Worm (Caenorhabditis elegans) whole organism, L4 larva: ENCODE data around the gene dve-1.
"Not testable (repeated sequence)": the region's sequence is repeated elsewhere in the genome, so short reads cannot be mapped to it uniquely, and the experiment has no call there.

Experiments
- F10B5.3 ChIP-seq: sonication (generic microtip); optimal IDR thresholded peaks from 2 replicates; lab custom pipeline; 2016; ENCODE audit warnings: mild to moderate bottlenecking, missing genetic modification characterization, missing compliant biosample characterization
- Y5F2A.4 ChIP-seq: fragments of 200-800 bp; sonication (Bioruptor generic); optimal IDR thresholded peaks from 2 replicates; lab custom pipeline; 2018; ENCODE audit warnings: mild to moderate bottlenecking, missing genetic modification characterization, missing compliant biosample characterization
- ama-1 ChIP-seq: fragments of 150-350 bp; optimal IDR thresholded peaks from 2 replicates; lab custom pipeline; 2014; ENCODE audit warnings: inconsistent platforms, mixed read lengths
- ceh-44 ChIP-seq: fragments of 200-800 bp; sonication (Bioruptor generic); IDR thresholded peaks from 2 replicates; pipeline ENCODE4 v1.3.6; 2022; ENCODE audit warnings: missing genetic modification reagents, missing genetic modification characterization, missing compliant biosample characterization
- ceh-62 ChIP-seq: sonication (generic microtip); optimal IDR thresholded peaks from 2 replicates; lab custom pipeline; 2017; ENCODE audit warnings: missing biosample characterization, missing genetic modification characterization
- ces-1 ChIP-seq: fragments of 150-350 bp; sonication (generic microtip); optimal IDR thresholded peaks from 4 replicates; lab custom pipeline; 2014; ENCODE audit warnings: missing biosample characterization, missing genetic modification reagents, missing genetic modification characterization
- cey-2 ChIP-seq: sonication (generic microtip); optimal IDR thresholded peaks from 3 replicates; lab custom pipeline; 2017; ENCODE audit warnings: missing genetic modification characterization, mild to moderate bottlenecking, missing compliant biosample characterization, antibody characterized with exemption, borderline replicate concordance; ENCODE audit not compliant: insufficient read depth
- daf-16 ChIP-seq, 3 experiments: sonication (generic microtip); optimal IDR thresholded peaks; 2 replicates each; lab custom pipeline; 2016 to 2017; ENCODE audit warnings: missing genetic modification characterization in 3 of 3, missing genetic modification reagents in 3 of 3, mild to moderate bottlenecking in 2 of 3, missing compliant biosample characterization in 2 of 3, missing biosample characterization in 1 of 3, moderate library complexity in 1 of 3
- daf-19 ChIP-seq: fragments of 200-800 bp; sonication (Bioruptor generic); conservative IDR thresholded peaks from 2 replicates; pipeline ENCODE4 v1.3.6; 2022; ENCODE audit warnings: missing genetic modification characterization, missing compliant biosample characterization
- dmd-6 ChIP-seq: fragments of 200-800 bp; sonication (Bioruptor generic); IDR thresholded peaks from 2 replicates; pipeline ENCODE4 v1.3.6; 2022; ENCODE audit warnings: missing genetic modification reagents, missing genetic modification characterization, missing compliant biosample characterization
- dve-1 ChIP-seq: sonication (generic microtip); optimal IDR thresholded peaks from 2 replicates; lab custom pipeline; 2017; ENCODE audit warnings: antibody characterized with exemption, mild to moderate bottlenecking, missing genetic modification characterization, missing compliant biosample characterization; ENCODE audit not compliant: insufficient read depth
- hif-1 ChIP-seq, 2 experiments: sonication (generic microtip); optimal IDR thresholded peaks; 2 replicates each; lab custom pipeline; 2016 to 2017; ENCODE audit warnings: missing compliant biosample characterization in 2 of 2, missing genetic modification characterization in 2 of 2, missing genetic modification reagents in 2 of 2, missing genotype in 2 of 2, mild to moderate bottlenecking in 1 of 2
- hlh-11 ChIP-seq: fragments of 200-800 bp; sonication (Bioruptor generic); optimal IDR thresholded peaks from 2 replicates; lab custom pipeline; 2018; ENCODE audit warnings: mild to moderate bottlenecking, missing genetic modification characterization, missing compliant biosample characterization
- hlh-30 ChIP-seq: sonication (generic microtip); optimal IDR thresholded peaks from 2 replicates; lab custom pipeline; 2017; ENCODE audit warnings: antibody characterized with exemption, mild to moderate bottlenecking, missing genetic modification characterization, missing compliant biosample characterization; ENCODE audit not compliant: insufficient read depth
- lin-1 ChIP-seq: fragments of 200-800 bp; sonication (Bioruptor generic); IDR thresholded peaks from 2 replicates; pipeline ENCODE4 v1.3.6; 2022; ENCODE audit warnings: missing genetic modification reagents, missing genetic modification characterization, missing compliant biosample characterization
- lin-13 ChIP-seq: fragments of 150-350 bp; optimal IDR thresholded peaks from 2 replicates; lab custom pipeline; 2014; ENCODE audit warnings: missing biosample characterization, missing genetic modification reagents, missing genetic modification characterization
- lin-38 ChIP-seq: fragments of 200-800 bp; sonication (Bioruptor generic); IDR thresholded peaks from 2 replicates; pipeline ENCODE4 v1.3.6; 2022; ENCODE audit warnings: missing genetic modification reagents, missing genetic modification characterization, missing compliant biosample characterization
- lsy-2 ChIP-seq, 2 experiments: fragments of 150-350 bp in 1 of 2; sonication (generic microtip) in 1 of 2; optimal IDR thresholded peaks; 2 replicates each; lab custom pipeline; 2014 to 2017; ENCODE audit warnings: missing biosample characterization in 2 of 2, missing genetic modification characterization in 2 of 2
- madf-9 ChIP-seq: fragments of 200-800 bp; sonication (Bioruptor generic); conservative IDR thresholded peaks from 2 replicates; pipeline ENCODE4 v1.3.6; 2022; ENCODE audit warnings: missing genetic modification reagents, missing genetic modification characterization, missing compliant biosample characterization
- mdt-29 ChIP-seq: fragments of 200-800 bp; sonication (Bioruptor generic); IDR thresholded peaks from 2 replicates; pipeline ENCODE4 v1.3.6; 2022; ENCODE audit warnings: missing genetic modification reagents, missing genetic modification characterization, missing compliant biosample characterization
- mep-1 ChIP-seq: fragments of 150-350 bp; sonication (generic microtip); optimal IDR thresholded peaks from 3 replicates; lab custom pipeline; 2014; ENCODE audit warnings: missing biosample characterization, missing genetic modification characterization
- mes-2 ChIP-seq: sonication (generic microtip); optimal IDR thresholded peaks from 2 replicates; lab custom pipeline; 2016; ENCODE audit warnings: missing genotype, mild to moderate bottlenecking, missing genetic modification characterization, missing compliant biosample characterization; ENCODE audit not compliant: poor library complexity, severe bottlenecking
- nhr-10 ChIP-seq: fragments of 150-350 bp; optimal IDR thresholded peaks from 2 replicates; lab custom pipeline; 2014; ENCODE audit warnings: missing biosample characterization, missing genetic modification characterization
- nhr-102 ChIP-seq: sonication (generic microtip); optimal IDR thresholded peaks from 2 replicates; lab custom pipeline; 2016; ENCODE audit warnings: mild to moderate bottlenecking, missing genetic modification characterization, moderate library complexity, missing compliant biosample characterization
- nhr-28 ChIP-seq: fragments of 150-350 bp; optimal IDR thresholded peaks from 2 replicates; lab custom pipeline; 2014; ENCODE audit warnings: missing biosample characterization, missing genetic modification characterization
- nhr-41 ChIP-seq: fragments of 200-800 bp; sonication (Bioruptor generic); IDR thresholded peaks from 2 replicates; pipeline ENCODE4 v1.3.6; 2022; ENCODE audit warnings: missing genetic modification reagents, missing genetic modification characterization, missing compliant biosample characterization
- nhr-48 ChIP-seq: sonication (generic microtip); optimal IDR thresholded peaks from 2 replicates; lab custom pipeline; 2016; ENCODE audit warnings: mild to moderate bottlenecking, missing genetic modification characterization, missing compliant biosample characterization
- nhr-6 ChIP-seq: fragments of 150-350 bp; optimal IDR thresholded peaks from 2 replicates; lab custom pipeline; 2014; ENCODE audit warnings: missing biosample characterization, missing genetic modification characterization
- nhr-77 ChIP-seq: fragments of 150-350 bp; optimal IDR thresholded peaks from 2 replicates; lab custom pipeline; 2014; ENCODE audit warnings: missing biosample characterization, missing genetic modification characterization
- pha-4 ChIP-seq, 2 experiments: fragments of 150-350 bp in 1 of 2; fragments of 200-800 bp in 1 of 2; sonication (Bioruptor generic) in 1 of 2; IDR thresholded peaks in 1 of 2; optimal IDR thresholded peaks in 1 of 2; 2 replicates each; pipeline versions ENCODE4 v1.3.6 to Lab custom; 2014 to 2022; ENCODE audit warnings: missing genetic modification characterization in 2 of 2, missing genetic modification reagents in 2 of 2, missing biosample characterization in 1 of 2, missing compliant biosample characterization in 1 of 2
- php-3 ChIP-seq: fragments of 200-800 bp; sonication (Bioruptor generic); IDR thresholded peaks from 2 replicates; pipeline ENCODE4 v1.3.6; 2022; ENCODE audit warnings: missing genetic modification reagents, missing genetic modification characterization, missing compliant biosample characterization
- pqm-1 ChIP-seq: sonication (generic microtip); optimal IDR thresholded peaks from 2 replicates; lab custom pipeline; 2017; ENCODE audit warnings: missing biosample characterization, missing genetic modification characterization
- saeg-2 ChIP-seq: fragments of 200-800 bp; sonication (Bioruptor generic); IDR thresholded peaks from 2 replicates; pipeline ENCODE4 v1.3.6; 2022; ENCODE audit warnings: missing genetic modification reagents, missing genetic modification characterization, missing compliant biosample characterization
- sdz-12 ChIP-seq: fragments of 200-800 bp; sonication (Bioruptor generic); optimal IDR thresholded peaks from 2 replicates; lab custom pipeline; 2018; ENCODE audit warnings: mild to moderate bottlenecking, missing genetic modification characterization, missing compliant biosample characterization
- snpc-1.2 ChIP-seq: fragments of 200-800 bp; sonication (Bioruptor generic); IDR thresholded peaks from 2 replicates; pipeline ENCODE4 v1.3.6; 2022; ENCODE audit warnings: missing genetic modification reagents, missing genetic modification characterization, missing compliant biosample characterization
- unc-130 ChIP-seq: sonication (generic microtip); optimal IDR thresholded peaks from 2 replicates; lab custom pipeline; 2016; ENCODE audit warnings: missing genetic modification reagents, missing genetic modification characterization, missing compliant biosample characterization
- unc-62 ChIP-seq, 3 experiments: fragments of 150-350 bp in 1 of 3; sonication (generic microtip); optimal IDR thresholded peaks in 2 of 3; peaks in 1 of 3; 1 replicate in 1 of 3; 2 replicates in 2 of 3; lab custom pipeline; 2014 to 2017; ENCODE audit warnings: missing biosample characterization in 3 of 3, missing genetic modification characterization in 3 of 3, missing genetic modification reagents in 3 of 3, missing genotype in 1 of 3
- vab-7 ChIP-seq: fragments of 200-800 bp; sonication (Bioruptor generic); IDR thresholded peaks from 2 replicates; pipeline ENCODE4 v1.3.6; 2022; ENCODE audit warnings: missing genetic modification reagents, missing genetic modification characterization, missing compliant biosample characterization
- zfp-3 ChIP-seq: fragments of 200-800 bp; sonication (Bioruptor generic); conservative IDR thresholded peaks from 2 replicates; pipeline ENCODE4 v1.3.6; 2022; ENCODE audit warnings: missing genetic modification reagents, missing genetic modification characterization, missing compliant biosample characterization

Gene dve-1

DNA sequence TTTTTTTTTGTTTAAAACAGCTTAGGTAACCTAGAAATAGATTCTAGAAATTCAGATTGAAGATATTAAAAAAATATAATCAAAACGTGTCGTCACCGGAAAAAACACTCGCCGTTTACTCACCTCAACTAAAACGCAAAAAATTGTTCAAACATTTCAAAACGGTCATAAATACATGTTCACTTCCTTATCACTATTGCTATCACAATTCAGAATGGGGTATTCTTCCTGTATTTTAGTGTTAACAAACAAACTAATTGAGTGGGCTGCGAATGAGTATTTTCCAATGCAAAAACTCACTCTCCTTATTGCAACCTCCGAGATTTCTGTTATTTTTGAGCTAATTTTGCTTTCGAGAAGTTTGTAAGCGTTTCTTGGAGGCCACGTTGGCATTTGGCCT is 16.2 kb upstream of the dve-1 start, which contains the start of gene F52D1.2:
F52D1.2 (minus strand) TSS at position 393 of the 400 bp plus-strand sequence.
- TF ChIP-seq nhr-28: peak; percentile 70
- TF ChIP-seq dmd-6 (GFP tag; lab: Robert Waterston, UW): peak; percentile 14; the same call in 1 of the 2 replicates
- no peak for TF ChIP-seq nhr-41 (GFP tag; lab: Robert Waterston, UW)
- TF ChIP-seq daf-19 (GFP tag; lab: Robert Waterston, UW): no peak
- TF ChIP-seq cey-2 (tag; lab: Kevin White, UChicago): no peak
- TF ChIP-seq sdz-12 (GFP tag; lab: Kevin White, UChicago): no peak
- TF ChIP-seq hlh-11 (tag; lab: Kevin White, UChicago): peak; percentile 13
- no peak for TF ChIP-seq dve-1
- TF ChIP-seq daf-16 (GFP tag; optimal IDR thresholded peaks at IDR 0.05; lab: Kevin White, UChicago): no peak
- TF ChIP-seq daf-16 (tag; optimal IDR thresholded peaks at IDR 0.05; lab: Kevin White, UChicago): peak; percentile 50
- TF ChIP-seq vab-7 (GFP tag; lab: Robert Waterston, UW): no peak
- TF ChIP-seq pqm-1 (tag; lab: Kevin White, UChicago): peak; percentile 72
- TF ChIP-seq ces-1 (GFP tag; lab: Kevin White, UChicago): no peak
- no peak for TF ChIP-seq lin-38 (GFP tag; lab: Robert Waterston, UW)
- TF ChIP-seq, all 104 proteins: peak for 5

DNA sequence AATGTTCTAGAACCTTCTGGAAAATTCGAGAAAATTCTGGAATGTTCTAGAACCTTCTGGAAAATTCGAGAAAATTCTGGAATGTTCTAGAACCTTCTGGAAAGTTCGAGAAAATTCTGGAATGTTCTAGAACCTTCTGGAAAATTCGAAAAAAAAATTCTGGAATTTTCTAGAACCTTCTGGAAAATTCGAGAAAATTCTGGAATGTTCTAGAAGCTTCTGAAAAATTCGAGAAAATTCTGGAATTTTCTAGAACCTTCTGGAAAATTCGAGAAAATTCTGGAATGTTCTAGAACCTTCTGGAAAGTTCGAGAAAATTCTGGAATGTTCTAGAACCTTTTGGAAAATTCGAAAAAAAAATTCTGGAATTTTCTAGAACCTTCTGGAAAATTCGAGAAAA is 9.8 kb upstream of the dve-1 start:
- 0 out of 2 replicates have a peak, but pooled peaks have one; percentile 8 for TF ChIP-seq lin-38 (GFP tag; lab: Robert Waterston, UW)
- TF ChIP-seq mdt-29: peak; percentile 30; the same call in 1 of the 2 replicates
- TF ChIP-seq snpc-1.2 (GFP tag; lab: Robert Waterston, UW): 0 out of 2 replicates have a peak, but pooled peaks have one; percentile 34
- 0 out of 2 replicates have a peak, but pooled peaks have one; percentile 21 for TF ChIP-seq pha-4 (GFP tag; IDR thresholded peaks at IDR 0.05; lab: Robert Waterston, UW)
- not testable (repeated sequence) for TF ChIP-seq pha-4 (tag; optimal IDR thresholded peaks at IDR 0.05; lab: Kevin White, UChicago)

DNA sequence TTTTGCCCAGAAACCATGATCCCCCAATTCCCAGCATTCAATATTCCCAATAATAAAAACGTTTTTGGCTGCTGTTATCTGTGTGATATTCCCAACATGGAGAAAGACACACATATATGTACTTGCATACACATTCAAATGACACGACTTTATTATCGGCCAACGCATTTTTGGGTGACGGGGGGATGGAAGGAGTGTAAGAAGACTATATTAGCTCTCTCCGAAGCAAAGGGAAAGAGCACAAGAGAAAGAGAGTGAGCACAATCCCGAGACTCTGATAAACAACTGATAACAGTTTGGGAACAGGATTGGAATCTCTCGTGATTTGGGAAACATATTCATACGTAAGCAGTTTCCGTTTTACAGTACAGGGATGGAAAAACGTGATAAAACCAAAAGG is 6.8 kb upstream of the dve-1 start:
- TF ChIP-seq pha-4 (GFP tag; IDR thresholded peaks at IDR 0.05; lab: Robert Waterston, UW) (no peak), pha-4 (tag; optimal IDR thresholded peaks at IDR 0.05; lab: Kevin White, UChicago) (peak; percentile 48), unc-130 (GFP tag; lab: Kevin White, UChicago) (no peak), pqm-1 (tag; lab: Kevin White, UChicago) (peak; percentile 75), ceh-62 (tag; lab: Kevin White, UChicago) (no peak), nhr-28 (peak; percentile 79), Y5F2A.4 (GFP tag; lab: Kevin White, UChicago) (no peak), ceh-44 (GFP tag; lab: Robert Waterston, UW) (no peak), hif-1 (tag; optimal IDR thresholded peaks at IDR 0.05; lab: Kevin White, UChicago) (peak in 1 of 2 experiments; percentile 0), madf-9 (GFP tag; lab: Robert Waterston, UW) (no peak), daf-16 (GFP tag; optimal IDR thresholded peaks at IDR 0.05; lab: Kevin White, UChicago) (peak in 1 of 2 experiments; percentile 90), daf-16 (tag; optimal IDR thresholded peaks at IDR 0.05; lab: Kevin White, UChicago) (peak; percentile 99), nhr-77 (tag; lab: Kevin White, UChicago) (peak; percentile 73), nhr-10 (tag; lab: Kevin White, UChicago) (peak; percentile 76), dmd-6 (GFP tag; lab: Robert Waterston, UW) (peak; percentile 85), nhr-102 (tag; lab: Kevin White, UChicago) (peak; percentile 77), mes-2 (tag; lab: Kevin White, UChicago) (peak; percentile 17), hlh-11 (tag; lab: Kevin White, UChicago) (peak; percentile 91), hlh-30 (tag; lab: Kevin White, UChicago) (peak; percentile 82), unc-62 (GFP tag; optimal IDR thresholded peaks at IDR 0.05 in 1 of 2; lab: Kevin White, UChicago) (peak in 1 of 2 experiments; percentile 92), unc-62 (tag; optimal IDR thresholded peaks at IDR 0.05; lab: Kevin White, UChicago) (no peak), php-3 (GFP tag; lab: Robert Waterston, UW) (peak; percentile 59; the same call in 1 of the 2 replicates), nhr-6 (tag; lab: Kevin White, UChicago) (peak; percentile 27), ama-1 (lab: Kevin White, UChicago) (no peak), lin-13 (peak; percentile 28), mdt-29 (no peak; the same call in 1 of the 2 replicates), F10B5.3 (tag; lab: Kevin White, UChicago) (no peak), nhr-48 (tag; lab: Kevin White, UChicago) (peak; percentile 68), mep-1 (peak; percentile 66), lin-1 (GFP tag; lab: Robert Waterston, UW) (peak; percentile 67), lsy-2 (tag; optimal IDR thresholded peaks at IDR 0.05; lab: Kevin White, UChicago) (peak in 1 of 2 experiments; percentile 29), zfp-3 (GFP tag; lab: Robert Waterston, UW) (0 out of 2 replicates have a peak, but pooled peaks have one; percentile 57), saeg-2 (GFP tag; lab: Robert Waterston, UW) (0 out of 2 replicates have a peak, but pooled peaks have one; percentile 24)
